Fruit fly (Drosophila melanogaster): Measurements from ENCODE around the gene Ir67b.

DNA sequence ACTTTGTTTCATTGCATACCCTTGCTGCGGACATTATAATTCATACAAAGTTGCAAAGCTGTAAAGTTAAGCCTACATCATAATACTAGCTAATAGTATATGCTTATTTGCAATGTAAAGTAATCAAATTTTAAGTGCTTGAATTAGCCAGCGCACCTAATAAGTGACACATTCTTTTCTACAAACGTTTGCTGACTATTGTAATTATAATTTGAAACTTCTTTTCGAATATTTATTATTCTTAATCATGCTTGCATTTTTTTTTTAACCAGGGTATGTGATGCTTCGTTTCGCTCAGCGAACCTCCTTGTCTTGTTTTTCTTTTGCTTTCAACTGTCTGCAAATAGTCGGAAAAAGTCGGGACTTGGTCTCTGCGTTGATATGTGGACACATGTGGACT lies 49.9 kb downstream of the Ir67b start:
- TF ChIP-seq EcR (GFP tag; optimal IDR thresholded peaks at IDR 0.05): no peak
- TF ChIP-seq CG8478 (optimal IDR thresholded peaks at IDR 0.05): no peak
- TF ChIP-seq psq (optimal IDR thresholded peaks at IDR 0.05): no peak
- no peak for TF ChIP-seq usp (GFP tag; optimal IDR thresholded peaks at IDR 0.05)

Data from whole organism.